Worm (Caenorhabditis elegans) whole organism, L3 larva: ENCODE data around the gene srd-66.

Experiments used
- aly-2 ChIP-seq: fragments of 150-350 bp; optimal IDR thresholded peaks from 2 replicates; lab custom pipeline; 2014; ENCODE audit warnings: missing biosample characterization, missing genetic modification characterization
- ama-1 ChIP-seq: fragments of 150-350 bp; optimal IDR thresholded peaks from 2 replicates; lab custom pipeline; 2018
- ceh-9 ChIP-seq: sonication (generic microtip); optimal IDR thresholded peaks from 2 replicates; lab custom pipeline; 2018; ENCODE audit warnings: missing biosample characterization, missing genetic modification characterization
- daf-12 ChIP-seq: fragments of 150-350 bp; optimal IDR thresholded peaks from 2 replicates; lab custom pipeline; 2014; ENCODE audit warnings: missing biosample characterization, missing genetic modification reagents, missing genetic modification characterization
- lin-39 ChIP-seq: fragments of 150-350 bp; optimal IDR thresholded peaks from 2 replicates; lab custom pipeline; 2018; ENCODE audit warnings: missing biosample characterization, missing genetic modification reagents, missing genetic modification characterization
- mdl-1 ChIP-seq: fragments of 150-350 bp; optimal IDR thresholded peaks from 2 replicates; lab custom pipeline; 2014; ENCODE audit warnings: missing biosample characterization, missing genetic modification characterization
- nhr-28 ChIP-seq: fragments of 150-350 bp; optimal IDR thresholded peaks from 2 replicates; lab custom pipeline; 2014; ENCODE audit warnings: missing biosample characterization, missing genetic modification characterization
- pha-4 ChIP-seq: fragments of 150-350 bp; optimal IDR thresholded peaks from 2 replicates; lab custom pipeline; 2014; ENCODE audit warnings: missing biosample characterization, missing genetic modification reagents, missing genetic modification characterization
- unc-62 ChIP-seq: fragments of 150-350 bp; sonication (generic microtip); optimal IDR thresholded peaks from 4 replicates; lab custom pipeline; 2014; ENCODE audit warnings: missing biosample characterization, missing genetic modification reagents, missing genetic modification characterization
- ztf-11 ChIP-seq: fragments of 150-350 bp; optimal IDR thresholded peaks from 2 replicates; lab custom pipeline; 2014; ENCODE audit warnings: missing biosample characterization, missing genetic modification characterization

DNA sequence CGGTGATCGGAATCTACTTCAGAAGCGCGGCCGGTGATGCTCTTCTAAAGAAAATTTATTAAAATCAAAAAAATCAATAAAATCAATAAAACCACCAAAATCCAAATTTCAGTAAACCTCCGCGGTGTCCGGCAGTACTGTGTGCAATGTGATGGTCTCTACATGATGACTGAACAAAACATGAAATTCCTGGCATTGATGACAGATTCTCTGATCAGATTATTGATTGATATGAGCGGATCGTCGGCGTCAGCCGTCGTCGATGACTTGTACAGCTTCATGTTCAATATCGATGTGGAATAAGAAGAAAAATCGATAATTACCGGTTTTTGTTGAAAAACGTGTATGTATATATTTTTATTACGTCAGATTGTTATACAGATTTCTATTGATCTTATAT is 26.4 kb upstream of the srd-66 start:
- TF ChIP-seq nhr-28 (tag; lab: Kevin White, UChicago) (no peak), ama-1 (no peak), pha-4 (tag; lab: Kevin White, UChicago) (no peak), daf-12 (tag; lab: Kevin White, UChicago) (no peak), mdl-1 (no peak), lin-39 (tag; lab: Kevin White, UChicago) (no peak), ztf-11 (tag; lab: Kevin White, UChicago) (no peak), aly-2 (tag; lab: Kevin White, UChicago) (no peak), ceh-9 (tag; lab: Kevin White, UChicago) (no peak), unc-62 (no peak)
